Fruit fly (Drosophila melanogaster) whole organism, prepupa: Measurements from ENCODE around the gene CG7329.

Source experiments
- Blimp-1 ChIP-seq: fragments of 200-800 bp; sonication (Bioruptor generic); optimal IDR thresholded peaks from 3 replicates; lab custom pipeline; 2017; ENCODE audit warnings: missing biosample characterization, missing genetic modification characterization, mild to moderate bottlenecking, moderate library complexity, missing genetic modification reagents
- CG10631 ChIP-seq: fragments of 200-800 bp; sonication (Bioruptor generic); optimal IDR thresholded peaks from 2 replicates; lab custom pipeline; 2016; ENCODE audit warnings: missing biosample characterization, missing genetic modification characterization
- CG11762 ChIP-seq: fragments of 200-800 bp; sonication (Bioruptor generic); optimal IDR thresholded peaks from 3 replicates; lab custom pipeline; 2016; ENCODE audit warnings: missing biosample characterization, missing genetic modification characterization; ENCODE audit not compliant: insufficient read depth
- CG11902 ChIP-seq: fragments of 200-800 bp; sonication (Bioruptor generic); optimal IDR thresholded peaks from 3 replicates; lab custom pipeline; 2016; ENCODE audit warnings: missing biosample characterization, missing genetic modification characterization
- CG15336 ChIP-seq: fragments of 200-800 bp; sonication (Bioruptor generic); IDR thresholded peaks from 2 replicates; pipeline ENCODE4 v1.3.6; 2022; ENCODE audit warnings: missing biosample characterization, missing genetic modification characterization
- CG1621 ChIP-seq: fragments of 200-800 bp; sonication (Bioruptor generic); optimal IDR thresholded peaks from 3 replicates; lab custom pipeline; 2018; ENCODE audit warnings: missing biosample characterization, mild to moderate bottlenecking, missing genetic modification characterization
- CG16779 ChIP-seq: fragments of 200-800 bp; sonication (Bioruptor generic); optimal IDR thresholded peaks from 3 replicates; lab custom pipeline; 2017; ENCODE audit warnings: missing biosample characterization, mild to moderate bottlenecking, missing genetic modification characterization
- CG3032 ChIP-seq: fragments of 200-800 bp; optimal IDR thresholded peaks from 2 replicates; lab custom pipeline; 2019; ENCODE audit warnings: missing biosample characterization, mild to moderate bottlenecking, missing genetic modification characterization, moderate library complexity
- CG31627 ChIP-seq: fragments of 200-800 bp; sonication (Bioruptor generic); optimal IDR thresholded peaks from 3 replicates; lab custom pipeline; 2016; ENCODE audit warnings: missing biosample characterization, missing genetic modification characterization
- CG32006 ChIP-seq: fragments of 200-800 bp; sonication (Bioruptor generic); optimal IDR thresholded peaks from 3 replicates; lab custom pipeline; 2017; ENCODE audit warnings: missing biosample characterization, mild to moderate bottlenecking, missing genetic modification characterization
- CG34406 ChIP-seq: fragments of 200-800 bp; sonication (Bioruptor generic); optimal IDR thresholded peaks from 3 replicates; lab custom pipeline; 2016; ENCODE audit warnings: missing biosample characterization, missing genetic modification characterization
- CG3919 ChIP-seq: fragments of 200-800 bp; sonication (Bioruptor generic); optimal IDR thresholded peaks from 3 replicates; lab custom pipeline; 2016; ENCODE audit warnings: missing biosample characterization, missing genetic modification characterization
- CG4318 ChIP-seq: fragments of 200-800 bp; sonication (Bioruptor generic); optimal IDR thresholded peaks from 3 replicates; lab custom pipeline; 2017; ENCODE audit warnings: missing biosample characterization, mild to moderate bottlenecking, missing genetic modification characterization
- CG6163 ChIP-seq: fragments of 200-800 bp; sonication (Bioruptor generic); IDR thresholded peaks from 3 replicates; pipeline ENCODE4 v1.3.6; 2022; ENCODE audit warnings: missing biosample characterization, missing genetic modification characterization
- CG6276 ChIP-seq: fragments of 200-800 bp; sonication (Bioruptor generic); optimal IDR thresholded peaks from 2 replicates; lab custom pipeline; 2017; ENCODE audit warnings: missing biosample characterization, mild to moderate bottlenecking, missing genetic modification characterization
- CG6792 ChIP-seq: fragments of 200-800 bp; sonication (Bioruptor generic); optimal IDR thresholded peaks from 3 replicates; lab custom pipeline; 2016; ENCODE audit warnings: missing biosample characterization, missing genetic modification characterization
- CG6854 ChIP-seq: fragments of 200-800 bp; sonication (Bioruptor generic); optimal IDR thresholded peaks from 2 replicates; lab custom pipeline; 2017; ENCODE audit warnings: missing biosample characterization, mild to moderate bottlenecking, missing genetic modification characterization
- CG8119 ChIP-seq: fragments of 200-800 bp; sonication (Bioruptor generic); IDR thresholded peaks from 3 replicates; pipeline ENCODE4 v1.3.6; 2022; ENCODE audit warnings: missing biosample characterization, missing genetic modification characterization
- CG8319 ChIP-seq: fragments of 200-800 bp; sonication (Bioruptor generic); optimal IDR thresholded peaks from 3 replicates; lab custom pipeline; 2016; ENCODE audit warnings: missing biosample characterization, missing genetic modification characterization
- CG8632 ChIP-seq: fragments of 200-800 bp; sonication (Bioruptor generic); optimal IDR thresholded peaks from 3 replicates; lab custom pipeline; 2016; ENCODE audit warnings: missing biosample characterization, missing genetic modification characterization
- CG9139 ChIP-seq: fragments of 200-800 bp; sonication (Bioruptor generic); optimal IDR thresholded peaks from 3 replicates; lab custom pipeline; 2017; ENCODE audit warnings: missing biosample characterization, mild to moderate bottlenecking, missing genetic modification characterization
- Eip75B ChIP-seq: fragments of 200-800 bp; sonication (Bioruptor generic); optimal IDR thresholded peaks from 3 replicates; lab custom pipeline; 2016; ENCODE audit warnings: missing biosample characterization, missing genetic modification characterization
- Eip78C ChIP-seq: fragments of 200-800 bp; sonication (Bioruptor generic); peaks from one replicate; lab custom pipeline; 2016; ENCODE audit warnings: missing biosample characterization, missing genetic modification characterization
- Ets21C ChIP-seq: fragments of 200-800 bp; sonication (Bioruptor generic); optimal IDR thresholded peaks from 3 replicates; lab custom pipeline; 2016; ENCODE audit warnings: missing biosample characterization, missing genetic modification characterization
- Ets96B ChIP-seq: fragments of 200-800 bp; optimal IDR thresholded peaks from 2 replicates; lab custom pipeline; 2019; ENCODE audit warnings: missing biosample characterization, mild to moderate bottlenecking, missing genetic modification characterization, moderate library complexity
- Hr38 ChIP-seq: sonication (Bioruptor generic); optimal IDR thresholded peaks from 2 replicates; lab custom pipeline; 2016; ENCODE audit warnings: missing biosample characterization, missing genetic modification characterization
- Hr39 ChIP-seq: fragments of 200-800 bp; sonication (Bioruptor generic); optimal IDR thresholded peaks from 2 replicates; lab custom pipeline; 2016; ENCODE audit warnings: missing biosample characterization, missing genetic modification characterization
- Hr4 ChIP-seq: fragments of 200-800 bp; sonication (Bioruptor generic); optimal IDR thresholded peaks from 3 replicates; lab custom pipeline; 2016; ENCODE audit warnings: missing biosample characterization, missing genetic modification characterization
- Lpt ChIP-seq: fragments of 200-800 bp; sonication (Bioruptor generic); optimal IDR thresholded peaks from 3 replicates; lab custom pipeline; 2016; ENCODE audit warnings: missing biosample characterization, missing genetic modification characterization
- Met ChIP-seq: fragments of 200-800 bp; sonication (Bioruptor generic); optimal IDR thresholded peaks from 3 replicates; lab custom pipeline; 2016; ENCODE audit warnings: missing biosample characterization, missing genetic modification characterization
- OdsH ChIP-seq: fragments of 200-800 bp; sonication (Bioruptor generic); optimal IDR thresholded peaks from 3 replicates; lab custom pipeline; 2016; ENCODE audit warnings: missing biosample characterization, missing genetic modification characterization
- Smox ChIP-seq: fragments of 200-800 bp; sonication (Bioruptor generic); optimal IDR thresholded peaks from 3 replicates; lab custom pipeline; 2016; ENCODE audit warnings: missing biosample characterization, missing genetic modification characterization
- Sox102F ChIP-seq: fragments of 200-800 bp; sonication (Bioruptor generic); optimal IDR thresholded peaks from 2 replicates; lab custom pipeline; 2016; ENCODE audit warnings: missing biosample characterization, mild to moderate bottlenecking, missing genetic modification characterization
- Sox15 ChIP-seq: fragments of 200-800 bp; sonication (Bioruptor generic); optimal IDR thresholded peaks from 3 replicates; lab custom pipeline; 2016; ENCODE audit warnings: missing biosample characterization, missing genetic modification characterization
- achi ChIP-seq: fragments of 200-800 bp; sonication (Bioruptor generic); optimal IDR thresholded peaks from 3 replicates; lab custom pipeline; 2016; ENCODE audit warnings: missing biosample characterization, missing genetic modification characterization
- acj6 ChIP-seq: fragments of 200-800 bp; sonication (Bioruptor generic); optimal IDR thresholded peaks from 3 replicates; lab custom pipeline; 2016; ENCODE audit warnings: missing biosample characterization, missing genetic modification characterization
- cyc ChIP-seq: fragments of 200-800 bp; sonication (Bioruptor generic); optimal IDR thresholded peaks from 3 replicates; lab custom pipeline; 2016; ENCODE audit warnings: missing biosample characterization, missing genetic modification characterization
- dac ChIP-seq: fragments of 200-800 bp; sonication (Bioruptor generic); optimal IDR thresholded peaks from 2 replicates; lab custom pipeline; 2017; ENCODE audit warnings: missing biosample characterization, mild to moderate bottlenecking, missing genetic modification characterization
- eg ChIP-seq: fragments of 200-800 bp; sonication (Bioruptor generic); IDR thresholded peaks from 3 replicates; pipeline ENCODE4 v1.3.6; 2022; ENCODE audit warnings: missing biosample characterization, missing genetic modification characterization
- fd85E ChIP-seq: fragments of 200-800 bp; sonication (Bioruptor generic); optimal IDR thresholded peaks from 3 replicates; lab custom pipeline; 2016; ENCODE audit warnings: missing biosample characterization, missing genetic modification characterization
- fkh ChIP-seq: fragments of 200-800 bp; sonication (Bioruptor generic); optimal IDR thresholded peaks from 3 replicates; lab custom pipeline; 2017; ENCODE audit warnings: missing biosample characterization, mild to moderate bottlenecking, missing genetic modification characterization, moderate library complexity
- lz ChIP-seq: fragments of 200-800 bp; sonication (Bioruptor generic); optimal IDR thresholded peaks from 3 replicates; lab custom pipeline; 2016; ENCODE audit warnings: missing biosample characterization, missing genetic modification characterization
- pdm3 ChIP-seq: fragments of 200-800 bp; sonication (Bioruptor generic); optimal IDR thresholded peaks from 3 replicates; lab custom pipeline; 2016; ENCODE audit warnings: missing biosample characterization, missing genetic modification characterization
- salr ChIP-seq, 2 experiments: fragments of 200-800 bp; sonication (Bioruptor generic); optimal IDR thresholded peaks; 3 replicates each; lab custom pipeline; 2016 to 2018; ENCODE audit warnings: missing biosample characterization in 2 of 2, missing genetic modification characterization in 2 of 2, mild to moderate bottlenecking in 1 of 2
- ss ChIP-seq, 2 experiments: fragments of 200-800 bp; sonication (Bioruptor generic); optimal IDR thresholded peaks; 2 replicates in 1 of 2; 3 replicates in 1 of 2; lab custom pipeline; 2017 to 2018; ENCODE audit warnings: mild to moderate bottlenecking in 2 of 2, missing biosample characterization in 2 of 2, missing genetic modification characterization in 2 of 2, moderate library complexity in 1 of 2
- topi ChIP-seq: fragments of 200-800 bp; sonication (Bioruptor generic); optimal IDR thresholded peaks from 3 replicates; lab custom pipeline; 2016; ENCODE audit warnings: missing biosample characterization, missing genetic modification characterization
- vri ChIP-seq: fragments of 200-800 bp; sonication (Bioruptor generic); optimal IDR thresholded peaks from 3 replicates; lab custom pipeline; 2016; ENCODE audit warnings: missing biosample characterization, mild to moderate bottlenecking, missing genetic modification characterization

Gene CG7329

dm6 chr2L:10672989-10673388 lies 34.7 kb upstream of the CG7329 start (continued):
- TF ChIP-seq Blimp-1 (GFP tag; lab: Kevin White, UChicago) (no peak), eg (GFP tag; lab: Robert Waterston, UW) (peak; percentile 25; the same call in 1 of the 3 replicates), Ets96B (tag; lab: Kevin White, UChicago) (peak; percentile 63), OdsH (peak; percentile 25)
- TF ChIP-seq, all 60 proteins: peak for 26

dm6 chr2L:10671530-10671929 lies 33.3 kb upstream of the CG7329 start:
- no peak for TF ChIP-seq fkh (GFP tag; lab: Kevin White, UChicago)
- TF ChIP-seq Eip78C (GFP tag; lab: Kevin White, UChicago) = no peak
- no peak for TF ChIP-seq fd85E (GFP tag; lab: Kevin White, UChicago)
- no peak for TF ChIP-seq CG34406 (GFP tag; lab: Kevin White, UChicago)
- no peak for TF ChIP-seq Smox (GFP tag; lab: Kevin White, UChicago)
- TF ChIP-seq CG32006 (GFP tag; lab: Kevin White, UChicago) = no peak
- no peak for TF ChIP-seq Lpt
- TF ChIP-seq CG6854 (GFP tag; lab: Kevin White, UChicago) = no peak
- no peak for TF ChIP-seq ss (GFP tag; optimal IDR thresholded peaks at IDR 0.05; lab: Kevin White, UChicago)
- TF ChIP-seq CG16779 = no peak
- no peak for TF ChIP-seq topi
- no peak for TF ChIP-seq pdm3 (GFP tag; lab: Kevin White, UChicago)
- TF ChIP-seq Ets96B (tag; lab: Kevin White, UChicago) = no peak
- TF ChIP-seq Hr39 (GFP tag; lab: Kevin White, UChicago) = no peak
- no peak for TF ChIP-seq CG11762 (GFP tag; lab: Kevin White, UChicago)
- TF ChIP-seq CG6276 = no peak
- no peak for TF ChIP-seq achi
- TF ChIP-seq CG11902 (GFP tag; lab: Kevin White, UChicago) = no peak

dm6 chr2L:10665603-10666002 lies 27.3 kb upstream of the CG7329 start:
- TF ChIP-seq CG6792 (GFP tag; lab: Kevin White, UChicago) (peak; percentile 74), Ets21C (peak; percentile 9), CG1621 (tag; lab: Kevin White, UChicago) (peak; percentile 69), CG6854 (GFP tag; lab: Kevin White, UChicago) (no peak), Blimp-1 (GFP tag; lab: Kevin White, UChicago) (no peak), CG6276 (peak; percentile 66), Eip75B (peak; percentile 81), Lpt (peak; percentile 61), OdsH (peak; percentile 88), cyc (GFP tag; lab: Kevin White, UChicago) (peak; percentile 40), CG6163 (GFP tag; lab: Robert Waterston, UW) (peak; percentile 93), CG3032 (tag; lab: Kevin White, UChicago) (peak; percentile 58), lz (peak; percentile 52), CG11762 (GFP tag; lab: Kevin White, UChicago) (peak; percentile 67), Smox (GFP tag; lab: Kevin White, UChicago) (peak; percentile 23), salr (GFP tag; optimal IDR thresholded peaks at IDR 0.05; lab: Kevin White, UChicago) (peak; percentile 46 to 61), CG8632 (GFP tag; lab: Kevin White, UChicago) (peak; percentile 57), acj6 (GFP tag; lab: Kevin White, UChicago) (peak; percentile 80), dac (GFP tag; lab: Kevin White, UChicago) (peak; percentile 68), Met (peak; percentile 57), Sox15 (peak; percentile 64), CG31627 (GFP tag; lab: Kevin White, UChicago) (peak; percentile 60), CG16779 (peak; percentile 38), Hr38 (GFP tag; lab: Kevin White, UChicago) (no peak), CG8319 (GFP tag; lab: Kevin White, UChicago) (peak; percentile 70), CG8119 (GFP tag; lab: Robert Waterston, UW) (peak; percentile 85), CG9139 (GFP tag; lab: Kevin White, UChicago) (peak; percentile 15), CG3919 (GFP tag; lab: Kevin White, UChicago) (peak; percentile 83), CG4318 (GFP tag; lab: Kevin White, UChicago) (peak; percentile 67), Hr4 (peak; percentile 88), ss (GFP tag; optimal IDR thresholded peaks at IDR 0.05; lab: Kevin White, UChicago) (peak; percentile 50 to 57), CG11902 (GFP tag; lab: Kevin White, UChicago) (peak; percentile 42), Sox102F (peak; percentile 42), pdm3 (GFP tag; lab: Kevin White, UChicago) (peak; percentile 86), vri (no peak), Eip78C (GFP tag; lab: Kevin White, UChicago) (peak; percentile 94), CG10631 (peak; percentile 82), CG15336 (peak; percentile 84), Ets96B (tag; lab: Kevin White, UChicago) (peak; percentile 70)
